Fruit fly (Drosophila melanogaster): Measurements from ENCODE around the gene tal-1A.
A peak's percentile ranks its signal among the peaks of the same experiment; 100 is the strongest.

Gene tal-1A

dm6 chr3R:13845250-13845699 is 32.4 kb downstream of the tal-1A start (continued):
- TF ChIP-seq CG8281 (tag; optimal IDR thresholded peaks at IDR 0.05) (no peak), Ada2b (GFP tag; IDR thresholded peaks at IDR 0.05) (no peak), CG6689 (GFP tag; IDR thresholded peaks at IDR 0.05) (0 out of 2 replicates have a peak, but pooled peaks have one; percentile 26), CG12942 (GFP tag; optimal IDR thresholded peaks at IDR 0.05) (no peak)

- TF ChIP-seq CG10431 (GFP tag; optimal IDR thresholded peaks at IDR 0.05) (no peak), bsh (GFP tag; optimal IDR thresholded peaks at IDR 0.05) (peak in 1 of 2 experiments; percentile 29)
These were observed 33.0 kb downstream of the tal-1A start for dm6 chr3R:13845926-13846325.

dm6 chr3R:13847289-13847688 is 34.4 kb downstream of the tal-1A start:
- no peak for TF ChIP-seq kni (GFP tag; optimal IDR thresholded peaks at IDR 0.05)
- no peak for TF ChIP-seq NFAT (GFP tag; IDR thresholded peaks at IDR 0.05)
- peak; percentile 19; the same call in 1 of the 2 replicates for TF ChIP-seq Drgx (GFP tag; IDR thresholded peaks at IDR 0.05)
- peak; percentile 75 for TF ChIP-seq CG8281 (tag; optimal IDR thresholded peaks at IDR 0.05)

- TF ChIP-seq bsh (GFP tag; optimal IDR thresholded peaks at IDR 0.05) (peak in 1 of 2 experiments; percentile 9), CG5245 (GFP tag; optimal IDR thresholded peaks at IDR 0.05) (no peak)
These were observed 35.4 kb downstream of the tal-1A start for dm6 chr3R:13848272-13848671.

dm6 chr3R:13849327-13849726 is 36.4 kb downstream of the tal-1A start:
- peak; percentile 33 for TF ChIP-seq corto (GFP tag; optimal IDR thresholded peaks at IDR 0.05)
- no peak for TF ChIP-seq CG18599 (GFP tag; optimal IDR thresholded peaks at IDR 0.05)
- TF ChIP-seq abd-A (tag; optimal IDR thresholded peaks at IDR 0.05) = no peak
- TF ChIP-seq D (optimal IDR thresholded peaks at IDR 0.05) = no peak
- no peak for TF ChIP-seq D (GFP tag; optimal IDR thresholded peaks at IDR 0.05)
- TF ChIP-seq unc-4 (GFP tag; IDR thresholded peaks at IDR 0.05; ENCODE audit: partially characterized antibody) = no peak
- peak; percentile 21 for TF ChIP-seq Ets65A (GFP tag)
- peak; percentile 77 for TF ChIP-seq lbe (GFP tag; optimal IDR thresholded peaks at IDR 0.05)
- peak; percentile 31 for TF ChIP-seq nom (GFP tag; optimal IDR thresholded peaks at IDR 0.05)
- no peak for TF ChIP-seq lola (GFP tag; optimal IDR thresholded peaks at IDR 0.05)
- no peak for TF ChIP-seq Ravus (GFP tag; IDR thresholded peaks at IDR 0.05)
- no peak for TF ChIP-seq CG14441 (GFP tag; IDR thresholded peaks at IDR 0.05)

dm6 chr3R:13850992-13851391 is 38.1 kb downstream of the tal-1A start:
- TF ChIP-seq Dp (GFP tag; optimal IDR thresholded peaks at IDR 0.05) (no peak), CG8359 (GFP tag; optimal IDR thresholded peaks at IDR 0.05; ENCODE audit: borderline replicate concordance) (no peak), CG2129 (GFP tag; IDR thresholded peaks at IDR 0.05; ENCODE audit: partially characterized antibody) (no peak), org-1 (GFP tag; optimal IDR thresholded peaks at IDR 0.05) (no peak), Deaf1 (tag; optimal IDR thresholded peaks at IDR 0.05) (no peak), HLH54F (GFP tag; optimal IDR thresholded peaks at IDR 0.05) (no peak)

dm6 chr3R:13855354-13855753 is 42.4 kb downstream of the tal-1A start, which contains the start of gene CG14362:
TSS of gene CG14362 (minus strand) at chr3R:13855454.
- no peak for TF ChIP-seq fru (optimal IDR thresholded peaks at IDR 0.05)
- no peak for TF ChIP-seq pzg (GFP tag; optimal IDR thresholded peaks at IDR 0.05)
- no peak for TF ChIP-seq chinmo (GFP tag; IDR thresholded peaks at IDR 0.05; ENCODE audit: partially characterized antibody)
- no peak for TF ChIP-seq NC2α (GFP tag; optimal IDR thresholded peaks at IDR 0.05)
- no peak for TF ChIP-seq dm (GFP tag; optimal IDR thresholded peaks at IDR 0.05)

Data from whole organism, embryonic.